Worm (Caenorhabditis elegans) whole organism, L1 larva: ENCODE measurements around the gene msp-19.

Source experiments
- hlh-17 ChIP-seq: fragments of 200-800 bp; sonication (Bioruptor generic); optimal IDR thresholded peaks from 2 replicates; lab custom pipeline; 2018; ENCODE audit warnings: missing genetic modification characterization, mild to moderate bottlenecking, missing compliant biosample characterization, moderate library complexity, borderline replicate concordance
- nhr-77 ChIP-seq: fragments of 150-350 bp; optimal IDR thresholded peaks from 2 replicates; lab custom pipeline; 2014; ENCODE audit warnings: missing biosample characterization, missing genetic modification characterization
- pqm-1 ChIP-seq: sonication (generic microtip); optimal IDR thresholded peaks from 3 replicates; lab custom pipeline; 2017; ENCODE audit warnings: missing biosample characterization, missing genetic modification characterization

- TF ChIP-seq pqm-1 (tag; lab: Kevin White, UChicago) (no peak), nhr-77 (tag; lab: Kevin White, UChicago) (no peak), hlh-17 (GFP tag; lab: Kevin White, UChicago) (no peak)
Observed at ce11 chrIV:5210606-5211005, 49.8 kb upstream of the msp-19 start.
